Worm (Caenorhabditis elegans): ENCODE data around the gene F52B10.3.

Gene F52B10.3

DNA sequence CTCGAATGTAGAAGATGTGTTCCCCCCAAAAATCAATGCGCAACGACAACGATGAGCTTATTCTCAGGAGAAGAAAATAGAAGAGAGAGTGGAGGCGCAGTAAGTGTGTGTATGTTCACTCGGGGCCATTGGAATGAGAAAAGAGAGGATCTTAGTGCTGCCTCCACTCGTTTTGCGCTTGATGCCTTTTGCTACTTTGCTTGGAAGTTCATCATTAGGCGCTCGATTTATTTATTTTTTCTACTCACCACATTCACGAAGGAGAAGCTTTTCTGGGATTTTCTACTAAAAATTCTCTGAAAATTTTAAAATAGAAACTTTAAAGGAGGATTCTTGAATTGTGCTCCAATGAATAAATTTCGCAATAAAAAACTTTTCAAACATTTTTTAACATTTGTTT, at the start of gene F52B10.3:
Gene F52B10.3 (minus strand): TSS at position 101 of the 400 bp plus-strand sequence.
- TF ChIP-seq unc-130 (GFP tag; optimal IDR thresholded peaks at IDR 0.05), result no peak
- TF ChIP-seq die-1 (tag; optimal IDR thresholded peaks at IDR 0.05), result no peak
- TF ChIP-seq gei-17 (GFP tag; optimal IDR thresholded peaks at IDR 0.05), result no peak
- no peak for TF ChIP-seq F57A8.1 (GFP tag; optimal IDR thresholded peaks at IDR 0.05)
- no peak for TF ChIP-seq unc-62 (GFP tag; optimal IDR thresholded peaks at IDR 0.05)
- TF ChIP-seq egrh-3 (GFP tag; IDR thresholded peaks at IDR 0.05), result no peak
- TF ChIP-seq ztf-25 (GFP tag; IDR thresholded peaks at IDR 0.05), result no peak
- no peak for TF ChIP-seq cebp-1 (GFP tag; IDR thresholded peaks at IDR 0.05)
- TF ChIP-seq cebp-1 (tag; optimal IDR thresholded peaks at IDR 0.05), result peak; percentile 40

DNA sequence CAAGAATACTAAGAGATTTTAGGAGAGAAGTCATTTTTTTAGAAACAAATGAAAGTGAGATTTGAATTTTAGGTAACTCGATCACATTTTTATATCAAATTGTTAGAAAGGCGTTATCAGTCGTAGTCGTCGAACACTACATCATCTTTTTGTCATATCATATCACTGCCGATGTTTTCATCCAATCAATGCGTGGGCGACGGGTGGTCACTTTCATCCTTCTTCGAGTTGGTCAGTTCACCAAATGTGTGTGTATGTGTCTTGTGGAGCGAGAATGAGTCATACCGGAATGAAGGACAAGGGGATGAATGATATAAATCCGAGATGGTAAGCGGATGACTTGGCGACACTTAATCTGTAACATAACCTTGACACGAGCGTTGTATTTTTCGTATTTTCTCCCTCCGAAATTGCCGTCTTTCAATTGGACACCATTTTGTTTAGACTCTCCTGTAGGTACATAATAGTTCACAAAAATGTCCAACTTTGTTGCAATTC, 48.4 kb upstream of the F52B10.3 start, which contains the start of the genes Y41G9A.10 and Y41G9A.5:
Gene Y41G9A.10 (minus strand): TSS at position 51 of the 498 bp plus-strand sequence.
Gene Y41G9A.5 (plus strand): TSS at position 160 of the 498 bp plus-strand sequence.
- no peak for TF ChIP-seq egl-44 (GFP tag; IDR thresholded peaks at IDR 0.05)
- TF ChIP-seq dox-1 (GFP tag; IDR thresholded peaks at IDR 0.05), result no peak
- TF ChIP-seq snpc-3.4 (tag; optimal IDR thresholded peaks at IDR 0.05), result no peak
- no peak for TF ChIP-seq ekl-4 (GFP tag; IDR thresholded peaks at IDR 0.05)
- TF ChIP-seq tlf-1 (GFP tag; optimal IDR thresholded peaks at IDR 0.05), result no peak
- no peak for TF ChIP-seq F22D6.2 (tag; optimal IDR thresholded peaks at IDR 0.05)
- no peak for TF ChIP-seq dpff-1 (tag; optimal IDR thresholded peaks at IDR 0.05)
- no peak for TF ChIP-seq egrh-3 (GFP tag; IDR thresholded peaks at IDR 0.05)
- TF ChIP-seq lag-1 (GFP tag; IDR thresholded peaks at IDR 0.05), result no peak
- TF ChIP-seq hmg-20 (GFP tag; IDR thresholded peaks at IDR 0.05), result no peak
- no peak for TF ChIP-seq efl-1 (GFP tag; optimal IDR thresholded peaks at IDR 0.05)
- no peak for TF ChIP-seq repo-1 (tag; optimal IDR thresholded peaks at IDR 0.05)
- no peak for TF ChIP-seq egl-18 (GFP tag; IDR thresholded peaks at IDR 0.05)
- TF ChIP-seq ztf-3 (GFP tag; optimal IDR thresholded peaks at IDR 0.05), result no peak

DNA sequence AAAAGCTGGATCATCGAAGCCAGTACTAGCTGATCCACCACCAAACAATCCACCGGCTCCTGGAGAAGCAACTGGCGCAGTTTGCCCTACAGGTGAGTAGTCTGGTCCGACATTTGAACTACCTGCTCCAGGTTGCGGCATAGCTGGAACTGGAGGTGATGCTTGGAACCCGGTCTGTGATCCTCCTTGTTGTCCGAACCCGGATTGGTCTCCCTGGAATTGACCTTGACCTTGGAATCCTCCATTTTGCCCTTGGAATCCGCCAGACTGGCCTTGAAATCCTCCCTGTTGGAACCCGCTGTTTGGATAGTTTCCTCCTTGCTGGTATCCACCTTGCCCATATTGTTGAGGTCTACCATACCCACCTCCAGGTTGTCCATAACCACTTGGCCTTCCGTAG, 47.8 kb upstream of the F52B10.3 start:
- TF ChIP-seq him-1 (tag; optimal IDR thresholded peaks at IDR 0.05) (no peak), sea-2 (GFP tag; IDR thresholded peaks at IDR 0.05) (no peak), Y67H2A.10 (GFP tag; conservative IDR thresholded peaks at IDR 0.05) (no peak), lin-35 (GFP tag; optimal IDR thresholded peaks at IDR 0.05) (no peak), madf-6 (GFP tag; IDR thresholded peaks at IDR 0.05) (no peak), cebp-1 (GFP tag; IDR thresholded peaks at IDR 0.05) (no peak), cebp-1 (tag; optimal IDR thresholded peaks at IDR 0.05) (no peak), akir-1 (GFP tag; optimal IDR thresholded peaks at IDR 0.05) (no peak), attf-5 (GFP tag; optimal IDR thresholded peaks at IDR 0.05) (no peak), lsl-1 (GFP tag; optimal IDR thresholded peaks at IDR 0.05) (no peak), attf-6 (GFP tag; IDR thresholded peaks at IDR 0.05) (no peak), ceh-27 (GFP tag; optimal IDR thresholded peaks at IDR 0.05) (no peak), somi-1 (GFP tag; optimal IDR thresholded peaks at IDR 0.05) (no peak), lin-54 (GFP tag; optimal IDR thresholded peaks at IDR 0.05) (no peak), ztf-22 (GFP tag; optimal IDR thresholded peaks at IDR 0.05) (no peak), snpc-4 (GFP tag; optimal IDR thresholded peaks at IDR 0.05) (no peak), snpc-4 (tag; optimal IDR thresholded peaks at IDR 0.05) (no peak), zfh-2 (GFP tag; conservative IDR thresholded peaks at IDR 0.05) (peak; percentile 54; the same call in 1 of the 2 replicates), ceh-91 (GFP tag; IDR thresholded peaks at IDR 0.05) (no peak), mcd-1 (GFP tag; IDR thresholded peaks at IDR 0.05) (0 out of 2 replicates have a peak, but pooled peaks have one; percentile 9), madf-3 (GFP tag; IDR thresholded peaks at IDR 0.05) (0 out of 2 replicates have a peak, but pooled peaks have one; percentile 70), pbrm-1 (GFP tag; IDR thresholded peaks at IDR 0.05) (no peak), tbp1 (GFP tag; optimal IDR thresholded peaks at IDR 0.05) (no peak), hmg-1.2 (GFP tag; IDR thresholded peaks at IDR 0.05) (no peak), T26A5.8 (tag; optimal IDR thresholded peaks at IDR 0.05) (no peak), repo-1 (tag; optimal IDR thresholded peaks at IDR 0.05) (no peak)

Data from whole organism, young adult.